Fruit fly (Drosophila melanogaster) whole organism, embryonic: ENCODE data around the gene Ada1-1.

Source experiments
- BEAF-32 ChIP-seq: fragments of 200-800 bp; sonication (Bioruptor generic); optimal IDR thresholded peaks from 3 replicates; lab custom pipeline; 2017; ENCODE audit warnings: missing biosample characterization, missing genetic modification characterization, mild to moderate bottlenecking, moderate library complexity, missing genetic modification reagents
- CG1024 ChIP-seq: fragments of 200-800 bp; sonication (Bioruptor generic); IDR thresholded peaks from 2 replicates; pipeline ENCODE4 v1.3.6; 2022; ENCODE audit warnings: missing biosample characterization, missing genetic modification characterization
- CG11696 ChIP-seq: fragments of 200-800 bp; sonication (Bioruptor generic); IDR thresholded peaks from 2 replicates; pipeline ENCODE4 v1.3.6; 2022; ENCODE audit warnings: missing biosample characterization, missing genetic modification characterization
- CG12104 ChIP-seq: fragments of 200-800 bp; sonication (Bioruptor generic); optimal IDR thresholded peaks from 3 replicates; lab custom pipeline; 2016; ENCODE audit warnings: missing biosample characterization, missing genetic modification characterization
- CG12769 ChIP-seq: fragments of 200-800 bp; sonication (Bioruptor generic); optimal IDR thresholded peaks from 2 replicates; lab custom pipeline; 2019; ENCODE audit warnings: missing biosample characterization, mild to moderate bottlenecking, missing genetic modification characterization, moderate library complexity
- CG13123 ChIP-seq: fragments of 200-800 bp; sonication (Bioruptor generic); optimal IDR thresholded peaks from 2 replicates; lab custom pipeline; 2016; ENCODE audit warnings: missing biosample characterization, missing genetic modification characterization
- CG1603 ChIP-seq: fragments of 200-800 bp; sonication (Bioruptor generic); optimal IDR thresholded peaks from 2 replicates; lab custom pipeline; 2019; ENCODE audit warnings: missing biosample characterization, mild to moderate bottlenecking, missing genetic modification characterization, moderate library complexity
- CG17912 ChIP-seq: fragments of 200-800 bp; sonication (Bioruptor generic); optimal IDR thresholded peaks from 2 replicates; lab custom pipeline; 2018; ENCODE audit warnings: missing biosample characterization, mild to moderate bottlenecking, missing genetic modification characterization
- CG18619 ChIP-seq: fragments of 200-800 bp; sonication (Bioruptor generic); optimal IDR thresholded peaks from 3 replicates; lab custom pipeline; 2017; ENCODE audit warnings: missing biosample characterization, mild to moderate bottlenecking, missing genetic modification characterization
- CG30020 ChIP-seq: fragments of 200-800 bp; optimal IDR thresholded peaks from 2 replicates; lab custom pipeline; 2019; ENCODE audit warnings: missing biosample characterization, mild to moderate bottlenecking, missing genetic modification characterization, moderate library complexity
- CG31388 ChIP-seq: fragments of 200-800 bp; sonication (Bioruptor generic); optimal IDR thresholded peaks from 2 replicates; lab custom pipeline; 2016; ENCODE audit warnings: missing biosample characterization, missing genetic modification characterization
- CG6765 ChIP-seq: fragments of 200-800 bp; sonication (Bioruptor generic); optimal IDR thresholded peaks from 3 replicates; lab custom pipeline; 2017; ENCODE audit warnings: missing biosample characterization, mild to moderate bottlenecking, missing genetic modification characterization
- CG6791 ChIP-seq: fragments of 200-800 bp; sonication (Bioruptor generic); IDR thresholded peaks from 3 replicates; pipeline ENCODE4 v1.3.6; 2022; ENCODE audit warnings: missing biosample characterization, missing genetic modification characterization; ENCODE audit not compliant: partially characterized antibody
- CG7271 ChIP-seq: fragments of 200-800 bp; sonication (Bioruptor generic); optimal IDR thresholded peaks from 2 replicates; lab custom pipeline; 2018; ENCODE audit warnings: missing biosample characterization, mild to moderate bottlenecking, missing genetic modification characterization, moderate library complexity
- CG7786 ChIP-seq: fragments of 200-800 bp; sonication (Bioruptor generic); optimal IDR thresholded peaks from 2 replicates; lab custom pipeline; 2016; ENCODE audit warnings: missing biosample characterization, missing genetic modification characterization
- CG7839 ChIP-seq: fragments of 200-800 bp; sonication (Bioruptor generic); optimal IDR thresholded peaks from 3 replicates; lab custom pipeline; 2018; ENCODE audit warnings: missing biosample characterization, mild to moderate bottlenecking, missing genetic modification characterization, moderate library complexity
- CG7928 ChIP-seq: fragments of 200-800 bp; sonication (Bioruptor generic); optimal IDR thresholded peaks from 2 replicates; lab custom pipeline; 2017; ENCODE audit warnings: missing biosample characterization, mild to moderate bottlenecking, missing genetic modification characterization
- CoRest ChIP-seq: fragments of 200-800 bp; sonication (Bioruptor generic); optimal IDR thresholded peaks from 3 replicates; lab custom pipeline; 2018; ENCODE audit warnings: missing biosample characterization, mild to moderate bottlenecking, missing genetic modification characterization, moderate library complexity
- D ChIP-seq, 2 experiments: fragments of 200-800 bp in 1 of 2; fragments of >200 bp in 1 of 2; sonication (Bioruptor generic) in 1 of 2; optimal IDR thresholded peaks; 2 replicates in 1 of 2; 3 replicates in 1 of 2; lab custom pipeline; 2017; ENCODE audit warnings: mild to moderate bottlenecking in 1 of 2, missing biosample characterization in 1 of 2, missing genetic modification characterization in 1 of 2, missing genetic modification reagents in 1 of 2
- D19A ChIP-seq: fragments of 200-800 bp; optimal IDR thresholded peaks from 3 replicates; lab custom pipeline; 2019; ENCODE audit warnings: missing biosample characterization, mild to moderate bottlenecking, missing genetic modification characterization, moderate library complexity
- Drgx ChIP-seq: fragments of 200-800 bp; sonication (Bioruptor generic); IDR thresholded peaks from 2 replicates; pipeline ENCODE4 v1.3.6; 2022; ENCODE audit warnings: missing biosample characterization, missing genetic modification characterization
- Ets97D ChIP-seq: fragments of 200-800 bp; sonication (Bioruptor generic); optimal IDR thresholded peaks from 3 replicates; lab custom pipeline; 2016; ENCODE audit warnings: missing biosample characterization, missing genetic modification characterization
- HLH3B ChIP-seq: fragments of 200-800 bp; sonication (Bioruptor generic); IDR thresholded peaks from 2 replicates; pipeline ENCODE4 v1.3.6; 2022; ENCODE audit warnings: missing biosample characterization, missing genetic modification characterization
- Hey ChIP-seq: fragments of 200-800 bp; sonication (Bioruptor generic); optimal IDR thresholded peaks from 3 replicates; lab custom pipeline; 2018; ENCODE audit warnings: missing biosample characterization, mild to moderate bottlenecking, missing genetic modification characterization
- Hsf ChIP-seq: fragments of 200-800 bp; sonication (Bioruptor generic); optimal IDR thresholded peaks from 3 replicates; lab custom pipeline; 2016; ENCODE audit warnings: missing biosample characterization, missing genetic modification characterization
- Nf-YA ChIP-seq: fragments of 200-800 bp; sonication (Bioruptor generic); IDR thresholded peaks from 2 replicates; pipeline ENCODE4 v1.3.6; 2022; ENCODE audit warnings: missing biosample characterization, missing genetic modification characterization
- Poxn ChIP-seq: fragments of 200-800 bp; sonication (Bioruptor generic); IDR thresholded peaks from 2 replicates; pipeline ENCODE4 v1.3.6; 2022; ENCODE audit warnings: missing biosample characterization, missing genetic modification characterization
- Rx ChIP-seq: fragments of 200-800 bp; sonication (Bioruptor generic); IDR thresholded peaks from 2 replicates; pipeline ENCODE4 v1.3.6; 2022; ENCODE audit warnings: missing biosample characterization, missing genetic modification characterization
- Ssrp ChIP-seq: fragments of 200-800 bp; sonication (Bioruptor generic); optimal IDR thresholded peaks from 2 replicates; lab custom pipeline; 2018; ENCODE audit warnings: missing biosample characterization, mild to moderate bottlenecking, missing genetic modification characterization, moderate library complexity
- Xrp1 ChIP-seq: fragments of 200-800 bp; sonication (Bioruptor generic); IDR thresholded peaks from 2 replicates; pipeline ENCODE4 v1.3.6; 2022; ENCODE audit warnings: missing biosample characterization, missing genetic modification characterization
- aop ChIP-seq: fragments of 200-800 bp; sonication (Bioruptor generic); IDR thresholded peaks from 2 replicates; pipeline ENCODE4 v1.3.6; 2022; ENCODE audit warnings: missing biosample characterization, missing genetic modification characterization
- caup ChIP-seq: fragments of 200-800 bp; sonication (Bioruptor generic); optimal IDR thresholded peaks from 3 replicates; lab custom pipeline; 2017; ENCODE audit warnings: missing biosample characterization, mild to moderate bottlenecking, missing genetic modification characterization, moderate library complexity; ENCODE audit not compliant: severe bottlenecking
- ewg ChIP-seq: fragments of 200-800 bp; sonication (Bioruptor generic); optimal IDR thresholded peaks from 3 replicates; lab custom pipeline; 2017; ENCODE audit warnings: mild to moderate bottlenecking, missing biosample characterization, missing genetic modification reagents, missing genetic modification characterization
- fu2 ChIP-seq: fragments of 200-800 bp; sonication (Bioruptor generic); optimal IDR thresholded peaks from 2 replicates; lab custom pipeline; 2016; ENCODE audit warnings: missing biosample characterization, missing genetic modification characterization
- h ChIP-seq: fragments of >200 bp; optimal IDR thresholded peaks from 2 replicates; lab custom pipeline; 2017
- ind ChIP-seq: fragments of 200-800 bp; sonication (Bioruptor generic); optimal IDR thresholded peaks from 3 replicates; lab custom pipeline; 2016; ENCODE audit warnings: missing biosample characterization, missing genetic modification characterization
- jumu ChIP-seq: fragments of 200-800 bp; sonication (Bioruptor generic); optimal IDR thresholded peaks from 3 replicates; lab custom pipeline; 2016; ENCODE audit warnings: missing biosample characterization, missing genetic modification characterization
- klu ChIP-seq: fragments of 200-800 bp; sonication (Bioruptor generic); IDR thresholded peaks from 2 replicates; pipeline ENCODE4 v1.3.6; 2022; ENCODE audit warnings: missing biosample characterization, missing genetic modification characterization
- knrl ChIP-seq: fragments of 200-800 bp; sonication (Bioruptor generic); IDR thresholded peaks from 3 replicates; pipeline ENCODE4 v1.3.6; 2022; ENCODE audit warnings: missing biosample characterization, missing genetic modification characterization; ENCODE audit not compliant: partially characterized antibody
- oc ChIP-seq: fragments of 200-800 bp; sonication (Bioruptor generic); optimal IDR thresholded peaks from 2 replicates; lab custom pipeline; 2018; ENCODE audit warnings: missing biosample characterization, mild to moderate bottlenecking, missing genetic modification characterization, moderate library complexity
- pan ChIP-seq, 4 experiments: fragments of >200 bp in 3 of 4; fragments of 200-800 bp in 1 of 4; sonication (Bioruptor generic) in 1 of 4; optimal IDR thresholded peaks in 3 of 4; IDR thresholded peaks in 1 of 4; 2 replicates each; pipeline versions ENCODE4 v1.3.6 to Lab custom; 2017 to 2022; ENCODE audit warnings: missing biosample characterization in 2 of 4, missing genetic modification characterization in 2 of 4, mixed read lengths in 1 of 4
- pum ChIP-seq: fragments of 200-800 bp; sonication (Bioruptor generic); optimal IDR thresholded peaks from 2 replicates; lab custom pipeline; 2016; ENCODE audit warnings: missing biosample characterization, missing genetic modification characterization
- ranshi ChIP-seq: fragments of 200-800 bp; sonication (Bioruptor generic); IDR thresholded peaks from 2 replicates; pipeline ENCODE4 v1.3.6; 2022; ENCODE audit warnings: missing biosample characterization, missing genetic modification characterization
- schlank ChIP-seq: fragments of 200-800 bp; sonication (Bioruptor generic); optimal IDR thresholded peaks from 2 replicates; lab custom pipeline; 2018; ENCODE audit warnings: missing biosample characterization, mild to moderate bottlenecking, missing genetic modification characterization
- sna ChIP-seq: fragments of 200-800 bp; sonication (Bioruptor generic); IDR thresholded peaks from 2 replicates; pipeline ENCODE4 v1.3.6; 2022; ENCODE audit warnings: missing biosample characterization, missing genetic modification characterization; ENCODE audit not compliant: partially characterized antibody
- so ChIP-seq: fragments of 200-800 bp; sonication (Bioruptor generic); IDR thresholded peaks from 3 replicates; pipeline ENCODE4 v1.3.6; 2022; ENCODE audit warnings: missing biosample characterization, missing genetic modification characterization
- usp ChIP-seq: fragments of >200 bp; optimal IDR thresholded peaks from 2 replicates; lab custom pipeline; 2017; ENCODE audit warnings: missing biosample characterization, missing genetic modification characterization
- wek ChIP-seq: fragments of 200-800 bp; sonication (Bioruptor generic); optimal IDR thresholded peaks from 3 replicates; lab custom pipeline; 2018; ENCODE audit warnings: missing biosample characterization, mild to moderate bottlenecking, missing genetic modification characterization, moderate library complexity

Ada1-1 gene

DNA sequence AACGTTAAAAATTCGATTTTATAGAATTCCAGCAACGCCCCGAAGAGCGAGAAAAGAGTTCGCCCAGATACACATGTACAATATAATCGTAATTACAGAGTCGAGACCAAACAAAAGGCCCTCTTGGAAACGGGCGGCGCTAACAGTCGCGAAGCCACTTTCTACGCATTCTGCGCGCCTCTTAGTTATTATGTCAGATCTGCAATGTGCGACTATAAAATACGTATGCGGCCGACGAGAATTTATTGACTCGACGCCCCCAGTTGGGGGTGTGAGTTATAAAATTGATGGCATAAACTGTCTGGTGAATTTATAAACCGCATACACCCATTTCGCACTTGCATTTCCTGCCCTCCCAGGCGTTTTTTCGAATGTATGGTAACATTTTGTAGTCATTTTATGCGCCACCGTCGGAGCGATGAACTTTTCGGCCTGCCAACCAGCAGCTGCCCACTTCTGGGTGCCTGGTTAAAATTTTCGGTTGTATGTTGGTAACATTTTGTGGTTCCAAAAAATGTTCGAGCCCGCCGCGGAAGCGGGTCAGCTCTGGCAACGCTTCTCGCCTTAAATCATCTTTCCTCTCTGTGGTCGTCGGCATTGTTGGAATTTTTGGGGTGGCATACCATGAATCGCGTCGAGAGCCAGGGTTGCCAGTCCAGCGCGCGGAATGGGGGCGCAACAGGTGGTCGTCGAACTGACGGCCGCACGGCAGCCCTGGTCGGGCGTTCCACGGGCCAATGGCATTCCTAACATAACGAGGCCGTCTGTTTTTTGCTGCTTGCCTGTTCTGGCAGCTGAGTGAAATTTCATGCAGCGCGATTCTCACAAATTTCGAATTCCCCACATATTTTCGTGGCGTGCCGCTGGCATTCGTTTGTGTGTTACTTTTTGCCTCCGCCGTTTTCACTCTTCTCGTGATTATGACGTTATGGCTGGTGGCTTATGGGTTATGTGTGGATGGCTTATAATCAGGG, 15.4 kb downstream of the Ada1-1 start (continued):
- TF ChIP-seq CoRest (tag; lab: Kevin White, UChicago), result peak; percentile 58
- peak; percentile 6 for TF ChIP-seq CG17912 (GFP tag; lab: Kevin White, UChicago)
- TF ChIP-seq CG13123 (GFP tag; lab: Kevin White, UChicago), result no peak
- no peak for TF ChIP-seq usp (GFP tag; lab: Kevin White, UChicago)
- peak; percentile 88 for TF ChIP-seq D (optimal IDR thresholded peaks at IDR 0.05; lab: Kevin White, UChicago)
- TF ChIP-seq D (GFP tag; optimal IDR thresholded peaks at IDR 0.05; lab: Kevin White, UChicago), result peak; percentile 14
- TF ChIP-seq fu2 (GFP tag; lab: Kevin White, UChicago), result peak; percentile 58
- TF ChIP-seq CG12104, result no peak
- peak; percentile 84 for TF ChIP-seq ind (GFP tag; lab: Kevin White, UChicago)
- TF ChIP-seq Hey (tag; lab: Kevin White, UChicago), result peak; percentile 10
- TF ChIP-seq BEAF-32 (GFP tag; lab: Kevin White, UChicago), result peak; percentile 29
- no peak for TF ChIP-seq sna (GFP tag; lab: Robert Waterston, UW)
- TF ChIP-seq CG18619 (GFP tag; lab: Kevin White, UChicago), result peak; percentile 60
- no peak for TF ChIP-seq aop (GFP tag; lab: Robert Waterston, UW)
- TF ChIP-seq so (GFP tag; lab: Robert Waterston, UW), result no peak
- peak; percentile 76 for TF ChIP-seq Ets97D
- TF ChIP-seq CG1603, result peak; percentile 80
- TF ChIP-seq Xrp1 (GFP tag; lab: Robert Waterston, UW), result no peak
- TF ChIP-seq Rx, result no peak
- TF ChIP-seq pan (optimal IDR thresholded peaks at IDR 0.05; lab: Kevin White, UChicago), result no peak
- no peak for TF ChIP-seq pan (GFP tag; optimal IDR thresholded peaks at IDR 0.05 in 1 of 2, IDR thresholded peaks at IDR 0.05 in 1 of 2)
- peak; percentile 58 for TF ChIP-seq Hsf
- TF ChIP-seq oc (tag; lab: Kevin White, UChicago), result peak; percentile 81
- TF ChIP-seq CG6765, result peak; percentile 86
- TF ChIP-seq ewg (GFP tag; lab: Kevin White, UChicago), result peak; percentile 48
- no peak for TF ChIP-seq CG6791 (GFP tag; lab: Robert Waterston, UW)
- TF ChIP-seq schlank (tag; lab: Kevin White, UChicago), result peak; percentile 54
- TF ChIP-seq caup (GFP tag; lab: Kevin White, UChicago), result peak; percentile 81
- TF ChIP-seq klu, result no peak
- no peak for TF ChIP-seq Drgx (GFP tag; lab: Robert Waterston, UW)
- TF ChIP-seq CG7839 (tag; lab: Kevin White, UChicago), result peak; percentile 60
- TF ChIP-seq CG1024 (GFP tag; lab: Robert Waterston, UW), result no peak
- no peak for TF ChIP-seq CG30020 (tag; lab: Kevin White, UChicago)
- TF ChIP-seq h (lab: Kevin White, UChicago), result no peak
- peak; percentile 67 for TF ChIP-seq D19A (tag; lab: Kevin White, UChicago)
- TF ChIP-seq CG7786 (GFP tag; lab: Kevin White, UChicago), result peak; percentile 75
- TF ChIP-seq CG12769 (tag; lab: Kevin White, UChicago), result peak; percentile 98
- TF ChIP-seq Poxn, result no peak
- TF ChIP-seq jumu (GFP tag; lab: Kevin White, UChicago), result peak; percentile 80
- TF ChIP-seq HLH3B (GFP tag; lab: Robert Waterston, UW), result no peak
- no peak for TF ChIP-seq knrl (GFP tag; lab: Robert Waterston, UW)
- TF ChIP-seq wek (GFP tag; lab: Kevin White, UChicago), result peak; percentile 69
- TF ChIP-seq CG7928, result no peak
- TF ChIP-seq CG11696 (GFP tag; lab: Robert Waterston, UW), result no peak
- peak; percentile 26 for TF ChIP-seq CG31388
- TF ChIP-seq Nf-YA (GFP tag; lab: Robert Waterston, UW), result no peak
- no peak for TF ChIP-seq ranshi (GFP tag; lab: Robert Waterston, UW)
- TF ChIP-seq pum (GFP tag; lab: Kevin White, UChicago), result peak; percentile 59
- no peak for TF ChIP-seq Ssrp (tag; lab: Kevin White, UChicago)
- peak; percentile 30 for TF ChIP-seq CG7271 (tag; lab: Kevin White, UChicago)
